Fruit fly (Drosophila melanogaster) whole organism, wandering third instar larva: ENCODE results near the gene GatA.
A peak's percentile ranks its signal among the peaks of the same experiment; 100 is the strongest.

Experiments
- Abd-B ChIP-seq: fragments of >200 bp; optimal IDR thresholded peaks from 2 replicates; lab custom pipeline; 2017; ENCODE audit warnings: missing biosample characterization, missing genetic modification characterization
- CG32264 ChIP-seq: fragments of 200-800 bp; sonication (Bioruptor generic); optimal IDR thresholded peaks from 2 replicates; lab custom pipeline; 2016; ENCODE audit warnings: missing biosample characterization, missing genetic modification characterization
- CrebA ChIP-seq: fragments of 200-800 bp; sonication (Bioruptor generic); optimal IDR thresholded peaks from 2 replicates; lab custom pipeline; 2016; ENCODE audit warnings: missing biosample characterization, mild to moderate bottlenecking, missing genetic modification characterization, borderline replicate concordance
- Dfd ChIP-seq: fragments of >200 bp; optimal IDR thresholded peaks from 2 replicates; lab custom pipeline; 2017; ENCODE audit warnings: missing biosample characterization, missing genetic modification characterization
- GATAd ChIP-seq: sonication (Bioruptor generic); optimal IDR thresholded peaks from 2 replicates; lab custom pipeline; 2016; ENCODE audit warnings: missing biosample characterization, missing genetic modification characterization
- HLH106 ChIP-seq: fragments of 200-800 bp; optimal IDR thresholded peaks from 3 replicates; lab custom pipeline; 2019; ENCODE audit warnings: missing biosample characterization, mild to moderate bottlenecking, missing genetic modification characterization, moderate library complexity
- Hnf4 ChIP-seq: fragments of 200-800 bp; sonication (Bioruptor generic); optimal IDR thresholded peaks from 2 replicates; lab custom pipeline; 2016; ENCODE audit warnings: missing biosample characterization, mild to moderate bottlenecking, missing genetic modification characterization
- Hr83 ChIP-seq: fragments of 200-300 bp; sonication (Bioruptor generic); optimal IDR thresholded peaks from 2 replicates; lab custom pipeline; 2016; ENCODE audit warnings: missing biosample characterization, mild to moderate bottlenecking, missing genetic modification characterization, moderate library complexity; ENCODE audit not compliant: poor library complexity, severe bottlenecking
- Jra ChIP-seq: sonication (Bioruptor generic); optimal IDR thresholded peaks from 2 replicates; lab custom pipeline; 2016; ENCODE audit warnings: missing biosample characterization, missing genetic modification characterization
- Mio ChIP-seq: sonication (Bioruptor generic); optimal IDR thresholded peaks from 2 replicates; lab custom pipeline; 2016; ENCODE audit warnings: missing biosample characterization, missing genetic modification characterization
- Myc ChIP-seq: fragments of >200 bp; optimal IDR thresholded peaks from 2 replicates; lab custom pipeline; 2017
- N ChIP-seq: fragments of >200 bp; optimal IDR thresholded peaks from 2 replicates; lab custom pipeline; 2018; ENCODE audit warnings: missing biosample characterization, missing external identifiers, missing genetic modification characterization
- Rel ChIP-seq, 2 experiments: fragments of 200-800 bp; sonication (Bioruptor generic) in 1 of 2; optimal IDR thresholded peaks; 2 replicates in 1 of 2; 3 replicates in 1 of 2; lab custom pipeline; 2016 to 2019; ENCODE audit warnings: mild to moderate bottlenecking in 2 of 2, missing biosample characterization in 2 of 2, missing genetic modification characterization in 2 of 2, moderate library complexity in 1 of 2
- Sp1 ChIP-seq: fragments of 200-800 bp; sonication (Bioruptor generic); optimal IDR thresholded peaks from 3 replicates; lab custom pipeline; 2019; ENCODE audit warnings: missing biosample characterization, mild to moderate bottlenecking, missing genetic modification characterization, moderate library complexity
- Vsx2 ChIP-seq: fragments of 200-300, 225-300 bp; sonication (Bioruptor generic); optimal IDR thresholded peaks from 2 replicates; lab custom pipeline; 2018; ENCODE audit warnings: missing biosample characterization, missing genetic modification characterization; ENCODE audit not compliant: partially characterized antibody
- brk ChIP-seq: fragments of 200-800 bp; sonication (Bioruptor generic); optimal IDR thresholded peaks from 2 replicates; lab custom pipeline; 2016; ENCODE audit warnings: missing biosample characterization, mild to moderate bottlenecking, missing genetic modification characterization
- dmrt93B ChIP-seq: fragments of 200-800 bp; sonication (Bioruptor generic); optimal IDR thresholded peaks from 2 replicates; lab custom pipeline; 2018; ENCODE audit warnings: missing biosample characterization, mild to moderate bottlenecking, missing genetic modification characterization
- dsf ChIP-seq: sonication (Bioruptor generic); optimal IDR thresholded peaks from 2 replicates; lab custom pipeline; 2016; ENCODE audit warnings: missing biosample characterization, missing genetic modification characterization, borderline replicate concordance
- ey ChIP-seq: fragments of 200-800 bp; sonication (Bioruptor generic); optimal IDR thresholded peaks from 2 replicates; lab custom pipeline; 2016; ENCODE audit warnings: missing biosample characterization, missing genetic modification characterization
- foxo ChIP-seq, 2 experiments: fragments of 200-800 bp; sonication (Bioruptor generic); optimal IDR thresholded peaks; 2 replicates in 1 of 2; 3 replicates in 1 of 2; lab custom pipeline; 2016 to 2017; ENCODE audit warnings: missing biosample characterization in 2 of 2, missing genetic modification characterization in 2 of 2
- fru ChIP-seq: fragments of 200-800 bp; sonication (Bioruptor generic); optimal IDR thresholded peaks from 3 replicates; lab custom pipeline; 2016; ENCODE audit warnings: missing biosample characterization, mild to moderate bottlenecking, missing genetic modification characterization
- h ChIP-seq: fragments of 200-800 bp; sonication (Bioruptor generic); optimal IDR thresholded peaks from 3 replicates; lab custom pipeline; 2016; ENCODE audit warnings: missing biosample characterization, mild to moderate bottlenecking, missing genetic modification characterization
- jim ChIP-seq: fragments of 175-275, 200-325 bp; sonication (Bioruptor generic); optimal IDR thresholded peaks from 2 replicates; lab custom pipeline; 2016; ENCODE audit warnings: missing biosample characterization, mild to moderate bottlenecking, missing genetic modification characterization
- lola ChIP-seq: fragments of >200 bp; optimal IDR thresholded peaks from 2 replicates; lab custom pipeline; 2017; ENCODE audit warnings: missing biosample characterization, missing genetic modification characterization
- pan ChIP-seq: fragments of >200 bp; optimal IDR thresholded peaks from 2 replicates; lab custom pipeline; 2017
- psq ChIP-seq: fragments of 200-800 bp; sonication (Bioruptor generic); optimal IDR thresholded peaks from 3 replicates; lab custom pipeline; 2017; ENCODE audit warnings: missing biosample characterization, mild to moderate bottlenecking, missing genetic modification characterization, moderate library complexity
- rgr ChIP-seq: fragments of 200-800 bp; sonication (Bioruptor generic); optimal IDR thresholded peaks from 3 replicates; lab custom pipeline; 2016; ENCODE audit warnings: missing biosample characterization, mild to moderate bottlenecking, missing genetic modification characterization
- sage ChIP-seq: fragments of 200-800 bp; sonication (Bioruptor generic); optimal IDR thresholded peaks from 2 replicates; lab custom pipeline; 2016; ENCODE audit warnings: missing biosample characterization, mild to moderate bottlenecking, missing genetic modification characterization
- sv ChIP-seq: fragments of 200-800 bp; sonication (Bioruptor generic); optimal IDR thresholded peaks from 3 replicates; lab custom pipeline; 2016; ENCODE audit warnings: missing biosample characterization, missing genetic modification characterization
- usp ChIP-seq: fragments of >200 bp; optimal IDR thresholded peaks from 2 replicates; lab custom pipeline; 2017; ENCODE audit warnings: missing biosample characterization, missing genetic modification characterization

Gene GatA

DNA sequence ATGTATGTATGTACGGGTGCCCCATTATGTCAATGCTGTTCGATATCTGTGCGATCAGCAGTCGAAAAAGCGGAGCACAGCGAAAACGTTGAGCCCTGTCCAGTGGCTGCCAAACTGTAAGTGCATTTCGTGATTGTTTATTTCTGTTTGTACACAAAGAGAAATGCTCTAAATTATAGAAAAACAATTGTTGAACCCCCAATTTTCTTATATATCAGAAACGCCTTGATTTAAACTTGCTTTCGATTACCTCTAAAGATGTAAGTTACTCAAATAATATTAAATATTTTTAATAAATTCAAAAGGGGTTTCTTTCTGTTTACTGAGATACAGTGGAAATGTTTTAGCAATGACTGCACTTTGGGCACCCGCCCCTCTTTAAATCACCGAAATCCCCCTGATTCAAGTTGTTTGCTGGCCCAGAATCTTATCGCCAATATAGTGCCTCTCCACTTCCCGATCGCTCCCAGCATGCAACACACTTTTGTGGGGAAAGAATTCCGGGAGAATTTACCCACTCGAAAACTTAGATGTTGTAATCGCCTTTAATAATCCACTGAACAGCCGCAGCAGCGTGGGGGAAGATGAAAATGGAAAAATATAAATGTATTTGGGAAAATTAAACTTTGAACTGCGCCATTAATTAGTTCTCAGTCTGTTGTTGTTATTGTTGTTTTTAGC is 13.8 kb downstream of the GatA start:
- TF ChIP-seq usp = no peak
- no peak for TF ChIP-seq Mio
- peak; percentile 12 for TF ChIP-seq Sp1 (GFP tag; lab: Kevin White, UChicago)
- TF ChIP-seq ey (GFP tag; lab: Kevin White, UChicago) = no peak
- TF ChIP-seq HLH106 = peak; percentile 46
- TF ChIP-seq Jra (GFP tag; lab: Kevin White, UChicago) = no peak
- TF ChIP-seq psq (GFP tag; lab: Kevin White, UChicago) = no peak
- TF ChIP-seq h (GFP tag; lab: Kevin White, UChicago) = peak; percentile 5
- no peak for TF ChIP-seq Abd-B (GFP tag; lab: Kevin White, UChicago)

DNA sequence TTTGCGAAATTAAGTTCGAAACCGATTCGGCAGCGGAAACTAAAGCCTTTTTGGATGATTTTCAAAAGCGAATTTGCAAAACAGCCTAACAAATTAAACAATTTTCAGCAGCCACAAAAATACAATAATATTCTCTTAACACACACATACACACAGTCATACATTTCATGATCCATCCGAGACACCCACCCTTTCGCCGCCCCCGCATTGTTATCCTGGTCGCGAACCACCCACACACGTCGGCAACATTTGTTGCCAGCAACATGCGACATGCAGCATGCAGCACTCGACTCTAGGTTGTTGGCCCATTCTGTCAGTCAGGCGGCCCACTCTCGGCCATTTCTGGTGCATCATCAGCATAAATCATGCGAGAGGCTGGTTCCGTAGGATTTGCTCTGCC is 14.6 kb downstream of the GatA start:
- no peak for TF ChIP-seq Abd-B (GFP tag; lab: Kevin White, UChicago)
- no peak for TF ChIP-seq Sp1 (GFP tag; lab: Kevin White, UChicago)
- no peak for TF ChIP-seq N (GFP tag; lab: Kevin White, UChicago)
- TF ChIP-seq HLH106 = no peak
- TF ChIP-seq Rel (GFP tag; optimal IDR thresholded peaks at IDR 0.05; lab: Kevin White, UChicago) = no peak
- TF ChIP-seq Rel (tag; optimal IDR thresholded peaks at IDR 0.05; lab: Kevin White, UChicago) = no peak
- no peak for TF ChIP-seq dmrt93B (GFP tag; lab: Kevin White, UChicago)
- TF ChIP-seq fru (GFP tag; lab: Kevin White, UChicago) = no peak
- no peak for TF ChIP-seq sage (GFP tag; lab: Kevin White, UChicago)
- no peak for TF ChIP-seq brk (GFP tag; lab: Kevin White, UChicago)
- TF ChIP-seq rgr (GFP tag; lab: Kevin White, UChicago) = no peak
- no peak for TF ChIP-seq Dfd (GFP tag; lab: Kevin White, UChicago)
- no peak for TF ChIP-seq CG32264 (GFP tag; lab: Kevin White, UChicago)
- TF ChIP-seq CrebA = no peak
- TF ChIP-seq Hnf4 (GFP tag; lab: Kevin White, UChicago) = no peak
- no peak for TF ChIP-seq Vsx2 (GFP tag; lab: Kevin White, UChicago)
- no peak for TF ChIP-seq foxo (GFP tag; optimal IDR thresholded peaks at IDR 0.05; lab: Kevin White, UChicago)
- no peak for TF ChIP-seq Mio
- no peak for TF ChIP-seq pan
- TF ChIP-seq ey (GFP tag; lab: Kevin White, UChicago) = no peak
- no peak for TF ChIP-seq psq (GFP tag; lab: Kevin White, UChicago)
- TF ChIP-seq, all 38 proteins: peak for 0

DNA sequence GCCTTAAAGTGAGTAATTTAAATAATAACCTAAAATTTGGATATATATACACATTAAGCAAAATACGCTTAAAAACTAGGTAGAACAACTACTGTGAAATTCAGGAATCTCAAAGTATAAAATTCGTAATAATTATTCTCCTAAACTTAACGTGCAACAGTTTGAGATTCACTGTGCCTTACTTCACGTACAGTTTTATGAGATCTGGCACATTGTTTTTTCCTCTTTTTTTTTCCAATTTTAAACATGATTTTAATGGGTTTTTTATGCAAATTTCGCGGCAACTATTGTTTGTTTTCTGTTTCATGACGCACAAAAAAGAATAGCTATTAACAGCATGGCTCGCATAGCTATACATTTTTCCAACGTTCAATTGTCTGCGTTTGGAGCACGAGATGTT is 16.8 kb downstream of the GatA start:
- TF ChIP-seq sv = no peak
- TF ChIP-seq Myc (lab: Kevin White, UChicago) = peak; percentile 47
- no peak for TF ChIP-seq fru (GFP tag; lab: Kevin White, UChicago)
- TF ChIP-seq dsf (GFP tag; lab: Kevin White, UChicago) = no peak
- TF ChIP-seq Abd-B (GFP tag; lab: Kevin White, UChicago) = no peak
- TF ChIP-seq GATAd (GFP tag; lab: Kevin White, UChicago) = no peak

DNA sequence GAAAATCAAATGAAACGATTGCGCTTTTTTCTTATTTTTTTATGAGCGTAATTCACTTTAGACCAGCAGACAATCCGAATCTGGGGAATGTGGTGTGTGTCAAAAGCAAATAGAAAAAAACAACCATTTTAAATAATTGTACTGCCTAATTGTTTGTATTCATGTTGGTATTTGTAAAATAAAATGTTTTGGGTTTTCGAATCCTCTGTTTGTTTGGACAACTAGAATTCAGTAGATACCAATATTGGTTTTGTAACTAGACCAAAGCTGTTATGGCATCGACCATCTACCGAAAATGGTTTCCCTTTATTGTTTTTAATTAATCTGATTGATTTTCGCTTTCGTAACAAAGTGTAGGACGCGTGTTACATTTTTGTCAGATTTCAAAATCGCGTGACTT is 17.7 kb downstream of the GatA start:
- TF ChIP-seq GATAd (GFP tag; lab: Kevin White, UChicago) (no peak), CrebA (no peak), lola (GFP tag; lab: Kevin White, UChicago) (no peak), Sp1 (GFP tag; lab: Kevin White, UChicago) (no peak), Myc (lab: Kevin White, UChicago) (no peak), N (GFP tag; lab: Kevin White, UChicago) (no peak), h (GFP tag; lab: Kevin White, UChicago) (no peak)

DNA sequence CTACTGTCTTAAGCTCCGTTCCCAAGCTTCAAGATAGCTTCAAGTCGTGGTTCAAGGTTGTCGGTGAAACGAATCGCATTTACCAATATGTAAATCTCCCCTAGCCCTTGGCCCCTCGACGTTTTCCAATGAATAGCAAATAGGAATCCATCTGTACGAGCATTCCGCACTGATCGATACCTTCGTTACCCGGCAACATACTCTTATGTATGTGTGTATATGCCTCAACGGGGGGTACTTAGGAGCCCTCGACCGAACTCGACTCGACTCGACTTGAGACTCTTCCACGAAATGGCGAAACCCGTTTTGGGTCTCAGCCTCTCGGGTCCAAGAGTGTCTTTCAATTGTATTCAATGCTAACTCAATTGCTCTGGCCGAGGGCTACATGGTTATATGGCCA is 27.0 kb downstream of the GatA start:
- TF ChIP-seq Abd-B (GFP tag; lab: Kevin White, UChicago) (no peak), foxo (GFP tag; optimal IDR thresholded peaks at IDR 0.05; lab: Kevin White, UChicago) (no peak), Dfd (GFP tag; lab: Kevin White, UChicago) (no peak)

DNA sequence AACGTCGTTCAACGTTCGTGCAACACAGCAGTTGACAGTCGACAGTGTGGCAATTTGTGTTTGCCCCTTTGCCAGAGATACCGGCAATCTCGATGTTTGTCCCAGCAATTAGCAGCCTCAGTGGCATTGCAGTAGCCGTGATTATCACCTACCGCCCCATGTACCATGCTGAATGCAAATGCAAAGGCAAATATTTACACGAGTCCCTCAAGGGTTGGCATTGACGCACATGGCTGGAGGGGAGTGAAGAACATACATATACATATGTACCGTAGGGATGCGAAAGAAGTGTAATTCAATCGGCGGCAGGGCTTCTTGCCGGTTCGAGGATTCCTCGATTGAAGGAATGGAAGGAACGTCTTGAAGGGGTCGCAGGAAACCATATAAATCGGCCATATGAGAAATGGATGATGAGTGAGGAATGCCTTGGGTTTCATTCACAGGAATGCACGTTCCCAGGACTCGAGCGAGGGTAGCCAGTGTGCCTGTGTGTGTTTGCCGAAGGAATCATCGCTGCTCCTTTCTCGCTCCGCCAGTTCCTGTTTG is 28.7 kb downstream of the GatA start:
- no peak for TF ChIP-seq Rel (GFP tag; optimal IDR thresholded peaks at IDR 0.05; lab: Kevin White, UChicago)
- no peak for TF ChIP-seq Rel (tag; optimal IDR thresholded peaks at IDR 0.05; lab: Kevin White, UChicago)
- TF ChIP-seq Hnf4 (GFP tag; lab: Kevin White, UChicago) = no peak
- TF ChIP-seq h (GFP tag; lab: Kevin White, UChicago) = no peak
- TF ChIP-seq foxo (GFP tag; optimal IDR thresholded peaks at IDR 0.05; lab: Kevin White, UChicago) = no peak
- no peak for TF ChIP-seq Mio
- no peak for TF ChIP-seq N (GFP tag; lab: Kevin White, UChicago)
- no peak for TF ChIP-seq Myc (lab: Kevin White, UChicago)
- no peak for TF ChIP-seq CG32264 (GFP tag; lab: Kevin White, UChicago)
- TF ChIP-seq sv = no peak
- no peak for TF ChIP-seq rgr (GFP tag; lab: Kevin White, UChicago)
- no peak for TF ChIP-seq brk (GFP tag; lab: Kevin White, UChicago)
- TF ChIP-seq jim (GFP tag; lab: Kevin White, UChicago) = no peak
- no peak for TF ChIP-seq Hr83 (GFP tag; lab: Kevin White, UChicago)
- TF ChIP-seq dsf (GFP tag; lab: Kevin White, UChicago) = no peak
- TF ChIP-seq HLH106 = no peak
